Fruit fly (Drosophila melanogaster) whole organism, embryonic: ENCODE results near the gene Lerp.

Experiments
- Atf-2 ChIP-seq: fragments of 200-800 bp; sonication (Bioruptor generic); optimal IDR thresholded peaks from 2 replicates; lab custom pipeline; 2016; ENCODE audit warnings: missing biosample characterization, missing genetic modification characterization
- B-H1 ChIP-seq: fragments of 200-800 bp; sonication (Bioruptor generic); IDR thresholded peaks from 3 replicates; pipeline ENCODE4 v1.3.6; 2022; ENCODE audit warnings: missing biosample characterization, missing genetic modification characterization
- Blimp-1 ChIP-seq: fragments of 200-800 bp; sonication (Bioruptor generic); optimal IDR thresholded peaks from 3 replicates; lab custom pipeline; 2018; ENCODE audit warnings: missing biosample characterization, missing genetic modification characterization, mild to moderate bottlenecking, moderate library complexity, missing genetic modification reagents
- CG10543 ChIP-seq: fragments of 200-800 bp; sonication (Bioruptor generic); optimal IDR thresholded peaks from 3 replicates; lab custom pipeline; 2017; ENCODE audit warnings: missing biosample characterization, mild to moderate bottlenecking, missing genetic modification characterization, moderate library complexity
- CG10565 ChIP-seq: fragments of 200-800 bp; sonication (Bioruptor generic); optimal IDR thresholded peaks from 3 replicates; lab custom pipeline; 2016; ENCODE audit warnings: missing biosample characterization, mild to moderate bottlenecking, missing genetic modification characterization
- CG11085 ChIP-seq: fragments of 200-800 bp; sonication (Bioruptor generic); IDR thresholded peaks from 2 replicates; pipeline ENCODE4 v1.3.6; 2022; ENCODE audit warnings: missing biosample characterization, missing genetic modification characterization
- CG11093 ChIP-seq: fragments of 200-800 bp; sonication (Bioruptor generic); IDR thresholded peaks from 3 replicates; pipeline ENCODE4 v1.3.6; 2022; ENCODE audit warnings: missing biosample characterization, missing genetic modification characterization
- CG1233 ChIP-seq: fragments of 200-800 bp; sonication (Bioruptor generic); optimal IDR thresholded peaks from 4 replicates; lab custom pipeline; 2018; ENCODE audit warnings: missing biosample characterization, mild to moderate bottlenecking, missing genetic modification characterization
- CG14965 ChIP-seq: fragments of 200-800 bp; sonication (Bioruptor generic); optimal IDR thresholded peaks from 2 replicates; lab custom pipeline; 2016; ENCODE audit warnings: missing biosample characterization, missing genetic modification characterization, borderline replicate concordance
- CG15011 ChIP-seq: fragments of 200-800 bp; sonication (Bioruptor generic); optimal IDR thresholded peaks from 3 replicates; lab custom pipeline; 2018; ENCODE audit warnings: missing biosample characterization, mild to moderate bottlenecking, missing genetic modification characterization
- CG17568 ChIP-seq: fragments of 200-800 bp; sonication (Bioruptor generic); optimal IDR thresholded peaks from 2 replicates; lab custom pipeline; 2018; ENCODE audit warnings: missing biosample characterization, mild to moderate bottlenecking, missing genetic modification characterization, moderate library complexity
- CG17802 ChIP-seq: fragments of 200-800 bp; sonication (Bioruptor generic); optimal IDR thresholded peaks from 2 replicates; lab custom pipeline; 2018; ENCODE audit warnings: missing biosample characterization, mild to moderate bottlenecking, missing genetic modification characterization, moderate library complexity
- CG1792 ChIP-seq: fragments of 200-800 bp; sonication (Bioruptor generic); optimal IDR thresholded peaks from 2 replicates; lab custom pipeline; 2016; ENCODE audit warnings: missing biosample characterization, missing genetic modification characterization
- CG18476 ChIP-seq: fragments of 200-800 bp; sonication (Bioruptor generic); optimal IDR thresholded peaks from 2 replicates; lab custom pipeline; 2016; ENCODE audit warnings: missing biosample characterization, mild to moderate bottlenecking, missing genetic modification characterization
- CG18764 ChIP-seq: fragments of 200-800 bp; sonication (Bioruptor generic); optimal IDR thresholded peaks from 3 replicates; lab custom pipeline; 2016; ENCODE audit warnings: missing biosample characterization, missing genetic modification characterization
- CG2116 ChIP-seq: fragments of 200-800 bp; sonication (Bioruptor generic); optimal IDR thresholded peaks from 3 replicates; lab custom pipeline; 2018; ENCODE audit warnings: missing biosample characterization, mild to moderate bottlenecking, missing genetic modification characterization
- CG30403 ChIP-seq: fragments of 200-800 bp; sonication (Bioruptor generic); optimal IDR thresholded peaks from 3 replicates; lab custom pipeline; 2016; ENCODE audit warnings: missing biosample characterization, missing genetic modification characterization
- CG34224 ChIP-seq: fragments of 200-800 bp; sonication (Bioruptor generic); IDR thresholded peaks from 3 replicates; pipeline ENCODE4 v1.3.6; 2022; ENCODE audit warnings: missing biosample characterization, missing genetic modification characterization; ENCODE audit not compliant: partially characterized antibody
- CG3726 ChIP-seq: fragments of 200-800 bp; sonication (Bioruptor generic); IDR thresholded peaks from 3 replicates; pipeline ENCODE4, ENCODE4 v1.3.6; 2022; ENCODE audit warnings: missing biosample characterization, missing genetic modification characterization
- CG6813 ChIP-seq: fragments of 200-800 bp; sonication (Bioruptor generic); optimal IDR thresholded peaks from 2 replicates; lab custom pipeline; 2017; ENCODE audit warnings: missing biosample characterization, missing genetic modification characterization, mild to moderate bottlenecking, moderate library complexity, missing genetic modification reagents
- CG7372 ChIP-seq: fragments of 200-800 bp; sonication (Bioruptor generic); IDR thresholded peaks from 2 replicates; pipeline ENCODE4 v1.3.6; 2022; ENCODE audit warnings: missing biosample characterization, missing genetic modification characterization
- CG7963 ChIP-seq: fragments of 200-800 bp; sonication (Bioruptor generic); IDR thresholded peaks from 3 replicates; pipeline ENCODE4 v1.3.6; 2022; ENCODE audit warnings: missing biosample characterization, missing genetic modification characterization; ENCODE audit not compliant: partially characterized antibody
- CG8924 ChIP-seq: fragments of 200-800 bp; optimal IDR thresholded peaks from 3 replicates; lab custom pipeline; 2019; ENCODE audit warnings: missing biosample characterization, mild to moderate bottlenecking, missing genetic modification characterization, moderate library complexity
- CG9609 ChIP-seq: fragments of 200-800 bp; sonication (Bioruptor generic); optimal IDR thresholded peaks from 3 replicates; lab custom pipeline; 2016; ENCODE audit warnings: missing biosample characterization, missing genetic modification characterization
- Camta ChIP-seq: fragments of 200-800 bp; sonication (Bioruptor generic); optimal IDR thresholded peaks from 2 replicates; lab custom pipeline; 2016; ENCODE audit warnings: missing biosample characterization, missing genetic modification characterization
- D ChIP-seq, 2 experiments: fragments of 200-800 bp in 1 of 2; fragments of >200 bp in 1 of 2; sonication (Bioruptor generic) in 1 of 2; optimal IDR thresholded peaks; 2 replicates in 1 of 2; 3 replicates in 1 of 2; lab custom pipeline; 2017; ENCODE audit warnings: mild to moderate bottlenecking in 1 of 2, missing biosample characterization in 1 of 2, missing genetic modification characterization in 1 of 2, missing genetic modification reagents in 1 of 2
- Dip2 ChIP-seq: fragments of 200-800 bp; sonication (Bioruptor generic); IDR thresholded peaks from 2 replicates; pipeline ENCODE4 v1.3.6; 2022; ENCODE audit warnings: missing biosample characterization, missing genetic modification characterization
- GATAe ChIP-seq: fragments of 200-800 bp; sonication (Bioruptor generic); conservative IDR thresholded peaks from 2 replicates; pipeline ENCODE4 v1.3.6; 2022; ENCODE audit warnings: missing biosample characterization, missing genetic modification characterization
- H15 ChIP-seq: fragments of 200-800 bp; sonication (Bioruptor generic); IDR thresholded peaks from 3 replicates; pipeline ENCODE4 v1.3.6; 2022; ENCODE audit warnings: missing biosample characterization, missing genetic modification characterization
- HmgZ ChIP-seq: fragments of 200-800 bp; sonication (Bioruptor generic); optimal IDR thresholded peaks from 2 replicates; lab custom pipeline; 2018; ENCODE audit warnings: missing biosample characterization, mild to moderate bottlenecking, missing genetic modification characterization
- Hmr ChIP-seq: fragments of 200-800 bp; sonication (Bioruptor generic); optimal IDR thresholded peaks from 3 replicates; lab custom pipeline; 2017; ENCODE audit warnings: mild to moderate bottlenecking, missing biosample characterization, missing genetic modification reagents, missing genetic modification characterization
- MESR4 ChIP-seq: fragments of 200-800 bp; sonication (Bioruptor generic); optimal IDR thresholded peaks from 2 replicates; lab custom pipeline; 2018; ENCODE audit warnings: missing biosample characterization, mild to moderate bottlenecking, missing genetic modification characterization, moderate library complexity
- Ptx1 ChIP-seq: fragments of 200-800 bp; sonication (Bioruptor generic); IDR thresholded peaks from 2 replicates; pipeline ENCODE4 v1.3.6; 2022; ENCODE audit warnings: missing biosample characterization, missing genetic modification characterization
- Rx ChIP-seq: fragments of 200-800 bp; sonication (Bioruptor generic); IDR thresholded peaks from 2 replicates; pipeline ENCODE4 v1.3.6; 2022; ENCODE audit warnings: missing biosample characterization, missing genetic modification characterization
- Taf1 ChIP-seq: fragments of 200-800 bp; sonication (Bioruptor generic); IDR thresholded peaks from 2 replicates; pipeline ENCODE4 v1.3.6; 2022; ENCODE audit warnings: missing biosample characterization, missing genetic modification characterization
- ac ChIP-seq: fragments of 200-800 bp; sonication (Bioruptor generic); optimal IDR thresholded peaks from 3 replicates; lab custom pipeline; 2017; ENCODE audit warnings: missing biosample characterization, mild to moderate bottlenecking, missing genetic modification characterization
- ash1 ChIP-seq: fragments of 200-800 bp; sonication (Bioruptor generic); optimal IDR thresholded peaks from 2 replicates; lab custom pipeline; 2018; ENCODE audit warnings: missing biosample characterization, mild to moderate bottlenecking, missing genetic modification characterization
- ci ChIP-seq: fragments of 200-800 bp; sonication (Bioruptor generic); IDR thresholded peaks from 3 replicates; pipeline ENCODE4 v1.3.6; 2022; ENCODE audit warnings: missing biosample characterization, missing genetic modification characterization
- crc ChIP-seq: fragments of 200-800 bp; sonication (Bioruptor generic); optimal IDR thresholded peaks from 2 replicates; lab custom pipeline; 2016; ENCODE audit warnings: missing biosample characterization, missing genetic modification characterization
- gro ChIP-seq: fragments of 200-800 bp; sonication (Bioruptor generic); optimal IDR thresholded peaks from 2 replicates; lab custom pipeline; 2016; ENCODE audit warnings: missing biosample characterization, missing genetic modification characterization
- her ChIP-seq: fragments of 200-800 bp; sonication (Bioruptor generic); optimal IDR thresholded peaks from 2 replicates; lab custom pipeline; 2016; ENCODE audit warnings: missing biosample characterization, missing genetic modification characterization
- lmd ChIP-seq: fragments of 200-800 bp; sonication (Bioruptor generic); IDR thresholded peaks from 2 replicates; pipeline ENCODE4 v1.3.6; 2022; ENCODE audit warnings: missing biosample characterization, missing genetic modification characterization
- mirr ChIP-seq: fragments of 200-800 bp; sonication (Bioruptor generic); optimal IDR thresholded peaks from 3 replicates; lab custom pipeline; 2018; ENCODE audit warnings: missing biosample characterization, mild to moderate bottlenecking, missing genetic modification characterization
- pho ChIP-seq: fragments of 200-800 bp; sonication (Bioruptor generic); optimal IDR thresholded peaks from 2 replicates; lab custom pipeline; 2016; ENCODE audit warnings: missing biosample characterization, missing genetic modification characterization
- pros ChIP-seq: fragments of 200-800 bp; sonication (Bioruptor generic); optimal IDR thresholded peaks from 3 replicates; lab custom pipeline; 2019; ENCODE audit warnings: missing biosample characterization, mild to moderate bottlenecking, missing genetic modification characterization, moderate library complexity
- seq ChIP-seq: fragments of 200-800 bp; sonication (Bioruptor generic); IDR thresholded peaks from 2 replicates; pipeline ENCODE4 v1.3.6; 2022; ENCODE audit warnings: missing biosample characterization, missing genetic modification characterization
- sob ChIP-seq: fragments of 200-800 bp; sonication (Bioruptor generic); IDR thresholded peaks from 2 replicates; pipeline ENCODE4 v1.3.6; 2022; ENCODE audit warnings: missing biosample characterization, missing genetic modification characterization
- tgo ChIP-seq: fragments of 200-800 bp; sonication (Bioruptor generic); IDR thresholded peaks from 3 replicates; pipeline ENCODE4 v1.3.6; 2022; ENCODE audit warnings: missing biosample characterization, missing genetic modification characterization
- tio ChIP-seq: fragments of 200-800 bp; sonication (Bioruptor generic); optimal IDR thresholded peaks from 2 replicates; lab custom pipeline; 2017; ENCODE audit warnings: missing biosample characterization, missing genetic modification characterization, inconsistent platforms
- tll ChIP-seq, 2 experiments: fragments of 200-800 bp in 1 of 2; fragments of >200 bp in 1 of 2; sonication (Bioruptor generic) in 1 of 2; optimal IDR thresholded peaks; 2 replicates each; lab custom pipeline; 2017 to 2019; ENCODE audit warnings: missing biosample characterization in 2 of 2, missing genetic modification characterization in 2 of 2, mild to moderate bottlenecking in 1 of 2, moderate library complexity in 1 of 2
- vvl ChIP-seq: fragments of 200-800 bp; sonication (Bioruptor generic); IDR thresholded peaks from 2 replicates; pipeline ENCODE4 v1.3.6; 2022; ENCODE audit warnings: missing biosample characterization, missing genetic modification characterization

The Lerp gene

DNA sequence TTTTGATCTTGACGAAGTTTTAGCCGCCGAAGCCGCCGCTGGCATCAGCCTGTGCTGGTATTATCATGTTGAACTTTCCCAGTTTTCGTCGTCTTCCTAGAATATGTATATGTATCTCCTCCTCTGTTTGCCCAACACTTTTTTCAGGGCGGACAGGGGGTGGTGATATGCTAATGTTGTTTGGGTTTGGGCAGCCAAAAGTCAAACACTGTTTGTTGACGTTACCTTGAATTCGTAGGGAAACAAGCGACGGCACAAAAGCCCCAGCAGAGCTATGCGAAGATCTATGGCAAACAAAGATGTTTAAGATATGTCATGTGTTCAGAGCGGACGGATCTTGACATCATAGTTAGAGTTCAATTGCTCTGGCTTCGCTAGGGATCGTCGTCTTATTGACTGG, 45.8 kb upstream of the Lerp start (continued):
- no peak for TF ChIP-seq CG34224
- no peak for TF ChIP-seq H15 (GFP tag; lab: Robert Waterston, UW)
- TF ChIP-seq CG3726 (GFP tag; lab: Robert Waterston, UW), result no peak
- TF ChIP-seq Dip2 (GFP tag; lab: Robert Waterston, UW), result no peak
- TF ChIP-seq tio, result no peak
- no peak for TF ChIP-seq pros (GFP tag; lab: Kevin White, UChicago)
- TF ChIP-seq CG9609 (GFP tag; lab: Kevin White, UChicago), result no peak
- TF ChIP-seq Blimp-1 (GFP tag; lab: Kevin White, UChicago), result peak; percentile 64
- TF ChIP-seq B-H1 (GFP tag; lab: Robert Waterston, UW), result no peak
- TF ChIP-seq CG7372 (GFP tag; lab: Robert Waterston, UW), result no peak
- TF ChIP-seq seq (GFP tag; lab: Robert Waterston, UW), result no peak
- no peak for TF ChIP-seq CG10543 (GFP tag; lab: Kevin White, UChicago)
- TF ChIP-seq lmd (GFP tag; lab: Robert Waterston, UW), result no peak
- TF ChIP-seq CG14965 (GFP tag; lab: Kevin White, UChicago), result no peak
- no peak for TF ChIP-seq Taf1 (GFP tag; lab: Robert Waterston, UW)
- TF ChIP-seq Rx, result no peak
- no peak for TF ChIP-seq pho
- no peak for TF ChIP-seq CG15011 (GFP tag; lab: Kevin White, UChicago)
- TF ChIP-seq ash1, result no peak
- TF ChIP-seq Ptx1 (GFP tag; lab: Robert Waterston, UW), result no peak
- TF ChIP-seq her, result no peak
- no peak for TF ChIP-seq GATAe
- TF ChIP-seq CG30403 (GFP tag; lab: Kevin White, UChicago), result no peak
- TF ChIP-seq D (optimal IDR thresholded peaks at IDR 0.05; lab: Kevin White, UChicago), result no peak
- peak; percentile 40 for TF ChIP-seq D (GFP tag; optimal IDR thresholded peaks at IDR 0.05; lab: Kevin White, UChicago)
- no peak for TF ChIP-seq CG18476 (GFP tag; lab: Kevin White, UChicago)
- TF ChIP-seq CG6813 (GFP tag; lab: Kevin White, UChicago), result peak; percentile 47
- peak; percentile 18; the same call in 1 of the 3 replicates for TF ChIP-seq ci (GFP tag; lab: Robert Waterston, UW)
- TF ChIP-seq CG1233, result peak; percentile 33
- peak; percentile 44 for TF ChIP-seq vvl
- TF ChIP-seq mirr (GFP tag; lab: Kevin White, UChicago), result peak; percentile 42
- peak; percentile 15 for TF ChIP-seq CG17568
- no peak for TF ChIP-seq Hmr (GFP tag; lab: Kevin White, UChicago)
- TF ChIP-seq ac (GFP tag; lab: Kevin White, UChicago), result no peak
- no peak for TF ChIP-seq CG2116 (GFP tag; lab: Kevin White, UChicago)
- no peak for TF ChIP-seq sob (GFP tag; lab: Robert Waterston, UW)
- no peak for TF ChIP-seq tgo (GFP tag; lab: Robert Waterston, UW)
- TF ChIP-seq CG11093 (GFP tag; lab: Robert Waterston, UW), result no peak
- TF ChIP-seq Atf-2 (GFP tag; lab: Kevin White, UChicago), result no peak
- no peak for TF ChIP-seq CG8924 (tag; lab: Kevin White, UChicago)
- TF ChIP-seq CG18764 (GFP tag; lab: Kevin White, UChicago), result no peak
- TF ChIP-seq tll (GFP tag; optimal IDR thresholded peaks at IDR 0.05; lab: Kevin White, UChicago), result no peak
- TF ChIP-seq HmgZ (tag; lab: Kevin White, UChicago), result no peak
- TF ChIP-seq crc (GFP tag; lab: Kevin White, UChicago), result no peak
- TF ChIP-seq Camta, result no peak
- no peak for TF ChIP-seq CG1792
- TF ChIP-seq CG7963, result no peak
- no peak for TF ChIP-seq gro (GFP tag; lab: Kevin White, UChicago)
- no peak for TF ChIP-seq CG17802 (tag; lab: Kevin White, UChicago)
- TF ChIP-seq CG11085 (GFP tag; lab: Robert Waterston, UW), result no peak
- TF ChIP-seq MESR4 (GFP tag; lab: Kevin White, UChicago), result no peak
- no peak for TF ChIP-seq CG10565
